Worm (Caenorhabditis elegans) whole organism, L4/young adult: Measurements from ENCODE around the gene ZK563.7.

ENCODE experiments used
- W03F9.2 ChIP-seq: fragments of 150-350 bp; optimal IDR thresholded peaks from 2 replicates; lab custom pipeline; 2014; ENCODE audit warnings: missing biosample characterization, missing genetic modification characterization
- dao-5 ChIP-seq: sonication (generic microtip); optimal IDR thresholded peaks from 2 replicates; lab custom pipeline; 2016; ENCODE audit warnings: missing genotype, missing genetic modification characterization, moderate library complexity, missing compliant biosample characterization
- him-1 ChIP-seq: sonication (generic microtip); optimal IDR thresholded peaks from 2 replicates; lab custom pipeline; 2016; ENCODE audit warnings: missing genotype, missing genetic modification reagents, missing genetic modification characterization, missing compliant biosample characterization

DNA sequence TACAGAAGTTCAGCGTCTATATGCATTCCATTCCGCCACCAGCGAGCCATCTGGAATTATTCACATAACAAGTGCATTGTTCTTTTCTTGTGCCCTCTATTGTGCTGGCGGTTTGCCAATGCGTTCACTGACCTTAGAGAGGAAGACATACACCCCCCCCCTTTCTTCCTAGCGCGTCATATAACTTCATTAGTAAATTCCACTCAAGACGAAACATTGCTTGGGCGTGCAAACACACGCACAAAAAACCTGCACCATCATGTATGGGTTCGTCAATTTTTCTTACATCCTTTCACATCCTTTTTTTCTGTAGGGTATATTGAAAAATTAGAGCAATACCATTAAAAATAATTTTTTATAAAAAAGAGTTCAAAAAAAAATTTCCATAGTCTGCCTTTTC, 28.7 kb upstream of the ZK563.7 start, which contains the start of gene ZK816.1:
- TF ChIP-seq him-1 (tag; lab: Kevin White, UChicago) (no peak), W03F9.2 (no peak), dao-5 (tag; lab: Kevin White, UChicago) (no peak)
